Worm (Caenorhabditis elegans) whole organism, late embryonic: ENCODE measurements around the gene hrde-1.

Source experiments
- C08G9.2 ChIP-seq: sonication (generic microtip); optimal IDR thresholded peaks from 2 replicates; lab custom pipeline; 2016; ENCODE audit warnings: mild to moderate bottlenecking, missing genetic modification characterization, moderate library complexity, missing compliant biosample characterization
- C38D4.7 ChIP-seq: fragments of 200-800 bp; sonication (Bioruptor generic); optimal IDR thresholded peaks from 2 replicates; lab custom pipeline; 2018; ENCODE audit warnings: mild to moderate bottlenecking, missing genetic modification characterization, moderate library complexity, missing compliant biosample characterization
- F13H6.1 ChIP-seq: sonication (generic microtip); optimal IDR thresholded peaks from 2 replicates; lab custom pipeline; 2016; ENCODE audit warnings: missing genetic modification characterization, missing compliant biosample characterization
- K02D7.2 ChIP-seq: sonication (generic microtip); optimal IDR thresholded peaks from 2 replicates; lab custom pipeline; 2017; ENCODE audit warnings: mild to moderate bottlenecking, missing genetic modification characterization, missing compliant biosample characterization
- T23F11.4 ChIP-seq: fragments of 200-800 bp; sonication (Bioruptor generic); optimal IDR thresholded peaks from 2 replicates; lab custom pipeline; 2018; ENCODE audit warnings: mild to moderate bottlenecking, missing genetic modification characterization, missing compliant biosample characterization
- ama-1 ChIP-seq: fragments of 150-350 bp; optimal IDR thresholded peaks from 2 replicates; lab custom pipeline; 2014
- ceh-18 ChIP-seq: sonication (generic microtip); optimal IDR thresholded peaks from 2 replicates; lab custom pipeline; 2016; ENCODE audit warnings: missing genetic modification characterization, missing compliant biosample characterization
- ceh-19 ChIP-seq: fragments of 200-800 bp; sonication (Bioruptor generic); optimal IDR thresholded peaks from 2 replicates; lab custom pipeline; 2018; ENCODE audit warnings: mild to moderate bottlenecking, missing genetic modification characterization, missing compliant biosample characterization
- ceh-2 ChIP-seq: sonication (generic microtip); optimal IDR thresholded peaks from 2 replicates; lab custom pipeline; 2016; ENCODE audit warnings: missing genotype, missing genetic modification characterization, missing compliant biosample characterization
- ceh-24 ChIP-seq: sonication (generic microtip); optimal IDR thresholded peaks from 2 replicates; lab custom pipeline; 2016; ENCODE audit warnings: mild to moderate bottlenecking, missing genetic modification characterization, missing compliant biosample characterization
- ceh-31 ChIP-seq: sonication (generic microtip); optimal IDR thresholded peaks from 2 replicates; lab custom pipeline; 2016; ENCODE audit warnings: missing genetic modification characterization, missing compliant biosample characterization
- ceh-34 ChIP-seq: sonication (generic microtip); optimal IDR thresholded peaks from 2 replicates; lab custom pipeline; 2016; ENCODE audit warnings: mild to moderate bottlenecking, missing genetic modification characterization, missing compliant biosample characterization
- ceh-45 ChIP-seq: fragments of 200-800 bp; sonication (Bioruptor generic); IDR thresholded peaks from 2 replicates; pipeline ENCODE4 v1.3.6; 2022; ENCODE audit warnings: missing genetic modification reagents, missing genetic modification characterization, missing compliant biosample characterization
- dve-1 ChIP-seq: sonication (generic microtip); optimal IDR thresholded peaks from 2 replicates; lab custom pipeline; 2017; ENCODE audit warnings: antibody characterized with exemption, mild to moderate bottlenecking, missing genetic modification characterization, missing compliant biosample characterization
- elt-2 ChIP-seq: sonication (generic microtip); optimal IDR thresholded peaks from 2 replicates; lab custom pipeline; 2016; ENCODE audit warnings: missing genetic modification reagents, missing genetic modification characterization, missing compliant biosample characterization
- elt-4 ChIP-seq: sonication (generic microtip); optimal IDR thresholded peaks from 2 replicates; lab custom pipeline; 2016; ENCODE audit warnings: missing genetic modification characterization, missing compliant biosample characterization
- ets-4 ChIP-seq: sonication (generic microtip); optimal IDR thresholded peaks from 2 replicates; lab custom pipeline; 2016; ENCODE audit warnings: missing genetic modification characterization, missing compliant biosample characterization
- eyg-1 ChIP-seq: sonication (generic microtip); optimal IDR thresholded peaks from 2 replicates; lab custom pipeline; 2016; ENCODE audit warnings: missing genotype, missing genetic modification characterization, missing compliant biosample characterization
- fax-1 ChIP-seq: sonication (generic microtip); optimal IDR thresholded peaks from 2 replicates; lab custom pipeline; 2016; ENCODE audit warnings: missing genotype, missing genetic modification characterization, missing compliant biosample characterization
- hlh-13 ChIP-seq: fragments of 200-800 bp; sonication (Bioruptor generic); optimal IDR thresholded peaks from 2 replicates; lab custom pipeline; 2018; ENCODE audit warnings: mild to moderate bottlenecking, missing genetic modification characterization, missing compliant biosample characterization
- hlh-15 ChIP-seq: sonication (generic microtip); optimal IDR thresholded peaks from 2 replicates; lab custom pipeline; 2016; ENCODE audit warnings: missing genetic modification characterization, missing compliant biosample characterization
- hlh-30 ChIP-seq: sonication (generic microtip); optimal IDR thresholded peaks from 2 replicates; lab custom pipeline; 2017; ENCODE audit warnings: antibody characterized with exemption, missing genetic modification characterization, missing compliant biosample characterization; ENCODE audit not compliant: insufficient read depth
- hlh-6 ChIP-seq: sonication (generic microtip); optimal IDR thresholded peaks from 2 replicates; lab custom pipeline; 2016; ENCODE audit warnings: missing genotype, missing genetic modification characterization, missing compliant biosample characterization
- hlh-8 ChIP-seq: sonication (generic microtip); optimal IDR thresholded peaks from 2 replicates; lab custom pipeline; 2016; ENCODE audit warnings: missing genotype, missing genetic modification characterization, missing compliant biosample characterization
- lim-6 ChIP-seq: sonication (generic microtip); optimal IDR thresholded peaks from 2 replicates; lab custom pipeline; 2016; ENCODE audit warnings: missing genetic modification characterization, missing compliant biosample characterization
- madf-2 ChIP-seq: sonication (generic microtip); optimal IDR thresholded peaks from 2 replicates; lab custom pipeline; 2017; ENCODE audit warnings: missing genetic modification characterization, missing compliant biosample characterization
- nfya-1 ChIP-seq: sonication (generic microtip); optimal IDR thresholded peaks from 2 replicates; lab custom pipeline; 2017; ENCODE audit warnings: missing genetic modification characterization, mild to moderate bottlenecking, missing compliant biosample characterization, antibody characterized with exemption, moderate library complexity
- nhr-11 ChIP-seq: fragments of 150-350 bp; optimal IDR thresholded peaks from 2 replicates; lab custom pipeline; 2014; ENCODE audit warnings: missing biosample characterization, missing genetic modification characterization
- nhr-232 ChIP-seq: sonication (generic microtip); optimal IDR thresholded peaks from 2 replicates; lab custom pipeline; 2016; ENCODE audit warnings: missing genetic modification characterization, missing compliant biosample characterization
- npax-4 ChIP-seq: sonication (generic microtip); optimal IDR thresholded peaks from 2 replicates; lab custom pipeline; 2016; ENCODE audit warnings: missing genetic modification characterization, missing compliant biosample characterization
- pag-3 ChIP-seq: sonication (generic microtip); optimal IDR thresholded peaks from 2 replicates; lab custom pipeline; 2016; ENCODE audit warnings: missing compliant biosample characterization, missing genetic modification characterization, borderline replicate concordance
- pat-9 ChIP-seq: fragments of 200-800 bp; sonication (Bioruptor generic); optimal IDR thresholded peaks from 2 replicates; lab custom pipeline; 2018; ENCODE audit warnings: mild to moderate bottlenecking, missing genetic modification characterization, moderate library complexity, missing compliant biosample characterization
- pax-1 ChIP-seq: fragments of 150-350 bp; optimal IDR thresholded peaks from 2 replicates; lab custom pipeline; 2014; ENCODE audit warnings: missing biosample characterization, missing genetic modification characterization
- pha-4 ChIP-seq: fragments of 150-350 bp; optimal IDR thresholded peaks from 2 replicates; lab custom pipeline; 2018; ENCODE audit warnings: missing biosample characterization, missing genetic modification reagents, missing genetic modification characterization
- pqm-1 ChIP-seq: sonication (generic microtip); optimal IDR thresholded peaks from 2 replicates; lab custom pipeline; 2016; ENCODE audit warnings: missing genetic modification characterization, missing compliant biosample characterization
- ref-2 ChIP-seq: sonication (generic microtip); optimal IDR thresholded peaks from 2 replicates; lab custom pipeline; 2016; ENCODE audit warnings: missing genetic modification characterization, missing compliant biosample characterization
- rnt-1 ChIP-seq: sonication (generic microtip); optimal IDR thresholded peaks from 2 replicates; lab custom pipeline; 2016; ENCODE audit warnings: missing genetic modification characterization, missing compliant biosample characterization
- syd-9 ChIP-seq: sonication (generic microtip); optimal IDR thresholded peaks from 2 replicates; lab custom pipeline; 2016; ENCODE audit warnings: mild to moderate bottlenecking, missing genetic modification characterization, moderate library complexity, missing compliant biosample characterization
- tbx-2 ChIP-seq: sonication (generic microtip); optimal IDR thresholded peaks from 2 replicates; lab custom pipeline; 2016; ENCODE audit warnings: missing genetic modification characterization, missing compliant biosample characterization
- tbx-7 ChIP-seq: sonication (generic microtip); optimal IDR thresholded peaks from 2 replicates; lab custom pipeline; 2016; ENCODE audit warnings: missing genotype, missing genetic modification characterization, missing compliant biosample characterization
- ttx-3 ChIP-seq: sonication (generic microtip); optimal IDR thresholded peaks from 2 replicates; lab custom pipeline; 2016; ENCODE audit warnings: missing genetic modification reagents, missing genetic modification characterization, missing compliant biosample characterization
- unc-42 ChIP-seq: sonication (generic microtip); optimal IDR thresholded peaks from 2 replicates; lab custom pipeline; 2016; ENCODE audit warnings: missing genotype, missing genetic modification characterization, missing compliant biosample characterization
- unc-55 ChIP-seq: sonication (generic microtip); optimal IDR thresholded peaks from 2 replicates; lab custom pipeline; 2017; ENCODE audit warnings: missing biosample characterization, missing genetic modification reagents, missing genetic modification characterization
- ztf-16 ChIP-seq: sonication (generic microtip); optimal IDR thresholded peaks from 2 replicates; lab custom pipeline; 2017; ENCODE audit warnings: missing genetic modification characterization, missing compliant biosample characterization

The hrde-1 gene

DNA sequence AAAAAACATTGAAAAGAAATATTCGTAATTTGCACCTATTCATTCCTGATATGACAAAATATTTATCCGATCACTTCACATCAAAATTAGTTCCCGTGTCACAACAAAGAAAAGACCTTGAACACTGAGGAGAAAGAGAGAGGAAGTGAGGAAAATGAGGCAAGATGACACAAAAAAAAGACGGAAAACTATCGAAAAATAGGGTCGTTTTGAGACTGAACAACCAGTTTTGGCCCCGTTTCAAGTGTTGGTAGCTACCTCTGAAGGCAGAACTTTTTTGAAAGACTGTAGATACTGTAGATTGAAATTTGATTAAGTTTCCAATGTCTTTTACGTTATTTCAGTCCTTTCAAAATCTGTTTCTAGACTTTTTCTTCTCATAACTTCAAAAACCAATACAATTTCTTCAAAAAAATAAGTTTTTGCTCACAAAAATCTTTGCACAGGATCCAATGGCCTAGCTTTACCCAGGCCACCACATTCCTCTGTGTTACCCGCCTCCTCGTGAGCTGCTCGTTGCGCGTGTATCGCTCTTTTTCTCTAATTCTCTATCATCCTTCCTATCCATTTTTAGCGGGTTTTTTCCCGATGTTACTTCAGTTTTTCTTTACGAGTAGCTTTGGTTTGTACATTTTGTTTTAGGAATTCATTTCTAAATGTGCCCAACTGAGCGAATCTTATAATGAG, 20.5 kb upstream of the hrde-1 start (continued):
- TF ChIP-seq ttx-3 (tag; lab: Kevin White, UChicago) = no peak
- TF ChIP-seq elt-4 (tag; lab: Kevin White, UChicago) = no peak
- no peak for TF ChIP-seq pag-3
- no peak for TF ChIP-seq eyg-1 (tag; lab: Kevin White, UChicago)
- no peak for TF ChIP-seq fax-1 (tag; lab: Kevin White, UChicago)
- TF ChIP-seq ceh-2 (tag; lab: Kevin White, UChicago) = peak; percentile 85
- TF ChIP-seq ceh-34 = peak; percentile 28
- no peak for TF ChIP-seq hlh-13 (GFP tag; lab: Kevin White, UChicago)
- TF ChIP-seq T23F11.4 (GFP tag; lab: Kevin White, UChicago) = no peak
- peak; percentile 89 for TF ChIP-seq ceh-31 (tag; lab: Kevin White, UChicago)
- no peak for TF ChIP-seq dve-1
- TF ChIP-seq nhr-232 = no peak
- no peak for TF ChIP-seq npax-4 (tag; lab: Kevin White, UChicago)
- TF ChIP-seq ceh-19 (GFP tag; lab: Kevin White, UChicago) = no peak
- no peak for TF ChIP-seq hlh-6
- TF ChIP-seq tbx-2 (tag; lab: Kevin White, UChicago) = peak; percentile 81
- peak; percentile 31 for TF ChIP-seq pax-1 (tag; lab: Kevin White, UChicago)
- TF ChIP-seq madf-2 (tag; lab: Kevin White, UChicago) = no peak
- no peak for TF ChIP-seq ceh-45 (GFP tag; lab: Robert Waterston, UW)
- no peak for TF ChIP-seq ceh-24
- peak; percentile 89 for TF ChIP-seq C08G9.2 (tag; lab: Kevin White, UChicago)
- peak; percentile 69 for TF ChIP-seq tbx-7 (tag; lab: Kevin White, UChicago)
- TF ChIP-seq ref-2 = peak; percentile 51
- TF ChIP-seq F13H6.1 (tag; lab: Kevin White, UChicago) = peak; percentile 41
- TF ChIP-seq, all 69 proteins: peak for 24

DNA sequence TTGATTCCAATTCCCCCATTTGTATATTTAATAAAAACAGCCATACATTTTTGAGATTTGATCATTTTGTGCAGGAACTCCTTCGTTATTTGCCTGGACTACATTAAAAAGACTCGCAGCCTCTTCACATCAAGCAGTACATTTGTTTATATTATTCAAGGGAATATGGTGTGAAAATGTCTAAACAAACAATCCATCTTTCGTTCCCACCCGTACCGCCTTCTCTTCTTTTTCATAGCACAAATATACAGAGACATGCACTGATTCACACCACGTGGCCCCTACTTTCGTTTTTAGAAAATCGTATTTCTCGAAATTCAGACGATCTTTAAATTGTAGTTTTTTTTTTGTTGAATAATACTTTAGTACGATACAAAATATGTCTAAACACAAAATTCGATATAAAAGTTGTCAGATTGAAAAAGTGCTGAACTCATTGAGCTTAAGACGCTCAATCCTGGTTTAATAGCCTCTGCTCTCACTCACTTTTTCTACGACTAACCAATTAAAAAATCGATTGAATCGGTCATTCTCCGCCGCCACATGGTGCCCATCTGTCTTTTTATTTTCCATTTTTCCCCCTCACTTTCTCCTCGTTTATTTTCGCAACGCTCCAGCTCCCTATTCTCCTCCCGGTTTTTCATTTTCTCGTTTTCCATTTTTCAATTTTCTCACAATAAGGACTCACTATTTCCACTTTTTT, 19.5 kb upstream of the hrde-1 start:
- TF ChIP-seq madf-2 (tag; lab: Kevin White, UChicago) (no peak), hlh-6 (no peak), elt-2 (tag; lab: Kevin White, UChicago) (no peak), ets-4 (tag; lab: Kevin White, UChicago) (no peak), ceh-2 (tag; lab: Kevin White, UChicago) (no peak), pha-4 (no peak), ama-1 (lab: Kevin White, UChicago) (peak; percentile 82), C38D4.7 (no peak), C08G9.2 (tag; lab: Kevin White, UChicago) (no peak), pat-9 (tag; lab: Kevin White, UChicago) (no peak), hlh-8 (tag; lab: Kevin White, UChicago) (peak; percentile 94), tbx-7 (tag; lab: Kevin White, UChicago) (no peak), nhr-11 (tag; lab: Kevin White, UChicago) (no peak), ztf-16 (tag; lab: Kevin White, UChicago) (no peak)
- TF ChIP-seq, all 69 proteins: peak for 2

DNA sequence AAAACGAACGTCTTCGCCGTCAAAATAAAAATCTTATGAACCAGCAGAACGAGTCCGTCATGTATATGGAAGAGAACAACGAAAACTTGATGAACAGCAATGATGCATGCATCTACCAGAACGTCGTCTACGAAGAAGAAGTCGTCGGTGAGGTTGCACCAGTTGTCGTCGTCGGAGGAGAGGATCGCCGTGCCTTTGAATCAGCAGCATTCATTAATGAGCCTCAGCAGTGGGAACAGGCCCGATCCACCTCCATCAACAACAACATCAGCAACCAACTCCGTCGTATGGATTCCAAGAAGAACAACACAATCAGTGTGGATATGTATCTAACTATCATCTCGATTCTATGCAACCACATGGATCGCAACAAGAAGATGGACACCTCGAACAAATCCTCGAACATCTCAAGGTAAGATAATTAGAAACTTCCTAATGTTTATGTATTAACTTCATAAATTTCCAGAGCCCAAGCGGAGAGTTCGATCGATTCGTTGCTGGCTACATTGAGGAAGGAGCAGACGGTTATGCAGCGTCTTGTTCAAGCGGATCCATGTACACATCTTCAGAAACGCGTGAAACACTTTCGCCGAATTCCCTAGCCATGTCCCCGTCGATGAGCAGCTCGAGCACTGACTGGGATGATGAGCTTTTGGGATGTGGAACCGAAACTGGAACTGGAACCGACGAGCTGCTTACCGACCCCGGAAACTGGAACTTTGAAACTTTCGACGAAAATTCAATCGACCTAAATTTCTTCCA, 18.6 kb upstream of the hrde-1 start:
- TF ChIP-seq nfya-1 (tag; lab: Kevin White, UChicago) = no peak

DNA sequence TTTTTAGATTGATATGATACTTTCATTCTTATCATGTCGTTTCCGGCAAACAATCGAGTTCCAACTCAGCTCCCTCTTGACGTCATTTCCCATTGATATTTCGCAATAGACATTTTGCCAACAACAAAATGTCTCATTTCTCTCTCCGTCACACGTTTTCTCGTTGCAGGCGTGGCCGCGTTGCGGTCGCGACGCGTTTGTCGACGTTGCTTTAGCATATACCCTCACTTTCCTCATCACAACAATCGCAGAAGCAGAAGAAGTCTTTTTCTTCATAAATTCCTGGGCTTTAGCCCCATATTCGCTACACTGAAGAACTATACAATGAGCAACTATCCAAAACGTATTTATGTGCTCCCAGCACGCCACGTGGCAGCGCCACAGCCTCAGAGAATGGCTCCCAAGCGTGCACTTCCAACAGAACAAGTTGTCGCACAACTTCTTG, 17.7 kb upstream of the hrde-1 start, which contains the start of gene xbp-1:
Gene xbp-1, plus strand, starts transcription at position 151 of the 445 bp plus-strand sequence.
- no peak for TF ChIP-seq T23F11.4 (GFP tag; lab: Kevin White, UChicago)
- TF ChIP-seq pqm-1 (tag; lab: Kevin White, UChicago) = peak; percentile 59
- peak; percentile 76 for TF ChIP-seq elt-2 (tag; lab: Kevin White, UChicago)
- TF ChIP-seq rnt-1 (tag; lab: Kevin White, UChicago) = peak; percentile 76
- TF ChIP-seq ama-1 (lab: Kevin White, UChicago) = peak; percentile 23
- TF ChIP-seq hlh-30 (tag; lab: Kevin White, UChicago) = peak; percentile 62
- no peak for TF ChIP-seq K02D7.2
- peak; percentile 71 for TF ChIP-seq ceh-31 (tag; lab: Kevin White, UChicago)
- TF ChIP-seq unc-55 = peak; percentile 90
- peak; percentile 51 for TF ChIP-seq unc-42 (tag; lab: Kevin White, UChicago)
- peak; percentile 68 for TF ChIP-seq ref-2
- no peak for TF ChIP-seq hlh-15
- peak; percentile 71 for TF ChIP-seq ceh-18 (tag; lab: Kevin White, UChicago)
- TF ChIP-seq tbx-2 (tag; lab: Kevin White, UChicago) = peak; percentile 69
- TF ChIP-seq pax-1 (tag; lab: Kevin White, UChicago) = peak; percentile 77
- TF ChIP-seq lim-6 (tag; lab: Kevin White, UChicago) = no peak
- TF ChIP-seq syd-9 (tag; lab: Kevin White, UChicago) = no peak
